Worm (Caenorhabditis elegans): ENCODE data around the gene F57B1.1.
A peak's percentile ranks its signal among the peaks of the same experiment; 100 is the strongest.

The F57B1.1 gene

ce11 chrV:13229538-13229937, 34.1 kb upstream of the F57B1.1 start:
- TF ChIP-seq jun-1 (tag; optimal IDR thresholded peaks at IDR 0.05) (no peak), dsc-1 (tag; optimal IDR thresholded peaks at IDR 0.05) (peak; percentile 74), mep-1 (tag; optimal IDR thresholded peaks at IDR 0.05) (no peak), nhr-71 (tag; optimal IDR thresholded peaks at IDR 0.05) (no peak), tlp-1 (tag; optimal IDR thresholded peaks at IDR 0.05) (no peak), pax-3 (tag; optimal IDR thresholded peaks at IDR 0.05) (peak; percentile 82), zag-1 (tag; optimal IDR thresholded peaks at IDR 0.05) (no peak), pag-3 (tag; optimal IDR thresholded peaks at IDR 0.05; ENCODE audit: borderline replicate concordance, insufficient read depth) (no peak), ceh-88 (GFP tag; IDR thresholded peaks at IDR 0.05) (no peak), efl-1 (optimal IDR thresholded peaks at IDR 0.05) (no peak), efl-1 (GFP tag; optimal IDR thresholded peaks at IDR 0.05 in 1 of 2) (peak in 1 of 2 experiments; percentile 20), blmp-1 (tag; optimal IDR thresholded peaks at IDR 0.05) (no peak), C16A3.4 (tag; optimal IDR thresholded peaks at IDR 0.05) (no peak), aly-2 (tag; optimal IDR thresholded peaks at IDR 0.05) (no peak)

ce11 chrV:13221066-13221465, 25.6 kb upstream of the F57B1.1 start:
- no peak for TF ChIP-seq lin-35 (GFP tag; optimal IDR thresholded peaks at IDR 0.05)
- no peak for TF ChIP-seq dsc-1 (tag; optimal IDR thresholded peaks at IDR 0.05)
- TF ChIP-seq mef-2 (tag; optimal IDR thresholded peaks at IDR 0.05), result no peak
- TF ChIP-seq efl-1 (optimal IDR thresholded peaks at IDR 0.05), result no peak
- no peak for TF ChIP-seq efl-1 (GFP tag; optimal IDR thresholded peaks at IDR 0.05 in 1 of 2)
- TF ChIP-seq alr-1 (tag; optimal IDR thresholded peaks at IDR 0.05; ENCODE audit: borderline replicate concordance), result no peak
- no peak for TF ChIP-seq pax-3 (tag; optimal IDR thresholded peaks at IDR 0.05)
- TF ChIP-seq F16B12.6 (tag; optimal IDR thresholded peaks at IDR 0.05), result no peak
- no peak for TF ChIP-seq grh-1 (GFP tag; IDR thresholded peaks at IDR 0.05)

- TF ChIP-seq irx-1 (tag; optimal IDR thresholded peaks at IDR 0.05) (no peak), fos-1 (tag; optimal IDR thresholded peaks at IDR 0.05) (no peak), alr-1 (tag; optimal IDR thresholded peaks at IDR 0.05; ENCODE audit: borderline replicate concordance) (no peak), unc-130 (tag; optimal IDR thresholded peaks at IDR 0.05) (no peak), mdl-1 (tag; optimal IDR thresholded peaks at IDR 0.05) (peak in 1 of 2 experiments; percentile 61), ces-1 (GFP tag; optimal IDR thresholded peaks at IDR 0.05) (no peak), pax-3 (tag; optimal IDR thresholded peaks at IDR 0.05) (peak; percentile 70), tlp-1 (tag; optimal IDR thresholded peaks at IDR 0.05) (no peak), ztf-11 (tag; optimal IDR thresholded peaks at IDR 0.05) (no peak), elt-2 (tag; optimal IDR thresholded peaks at IDR 0.05) (peak; percentile 97), Y116A8C.19 (tag; optimal IDR thresholded peaks at IDR 0.05; ENCODE audit: borderline replicate concordance) (no peak), tbx-2 (tag; optimal IDR thresholded peaks at IDR 0.05) (no peak), lin-35 (GFP tag; optimal IDR thresholded peaks at IDR 0.05) (peak in 1 of 2 experiments; percentile 53), nhr-20 (tag; optimal IDR thresholded peaks at IDR 0.05) (peak; percentile 33), pqm-1 (tag; optimal IDR thresholded peaks at IDR 0.05) (peak; percentile 85), nhr-19 (GFP tag; conservative IDR thresholded peaks at IDR 0.05) (peak; percentile 19; the same call in 1 of the 2 replicates), vab-15 (tag; optimal IDR thresholded peaks at IDR 0.05) (no peak), nhr-85 (tag) (no peak), ceh-8 (GFP tag; optimal IDR thresholded peaks at IDR 0.05) (no peak), fkh-10 (GFP tag; optimal IDR thresholded peaks at IDR 0.05) (no peak), ceh-90 (tag; optimal IDR thresholded peaks at IDR 0.05) (no peak), elt-3 (tag; optimal IDR thresholded peaks at IDR 0.05) (no peak), jun-1 (tag; optimal IDR thresholded peaks at IDR 0.05) (peak; percentile 56), egl-27 (tag; optimal IDR thresholded peaks at IDR 0.05) (no peak), nhr-47 (tag; optimal IDR thresholded peaks at IDR 0.05) (no peak), ama-1 (optimal IDR thresholded peaks at IDR 0.05) (no peak), nhr-237 (tag; optimal IDR thresholded peaks at IDR 0.05) (no peak), unc-62 (GFP tag; optimal IDR thresholded peaks at IDR 0.05) (no peak)
These were observed 17.1 kb upstream of the F57B1.1 start for ce11 chrV:13212584-13212983.

All from whole organism, L1 larva.